Worm (Caenorhabditis elegans): ENCODE measurements around the gene pqn-18.

pqn-18 gene

ce11 chrX:12902057-12902652 lies 5.5 kb upstream of the pqn-18 start:
- TF ChIP-seq rnt-1 (tag; optimal IDR thresholded peaks at IDR 0.05), result no peak
- TF ChIP-seq C34B4.2 (tag; optimal IDR thresholded peaks at IDR 0.05), result no peak
- TF ChIP-seq unc-98 (GFP tag; IDR thresholded peaks at IDR 0.05), result no peak
- peak; percentile 51 for TF ChIP-seq lin-14 (GFP tag; optimal IDR thresholded peaks at IDR 0.05)
- TF ChIP-seq dpl-1 (GFP tag; optimal IDR thresholded peaks at IDR 0.05), result no peak
- no peak for TF ChIP-seq lin-39 (tag; optimal IDR thresholded peaks at IDR 0.05)
- TF ChIP-seq nhr-85 (tag), result no peak
- no peak for TF ChIP-seq ztf-11 (tag; optimal IDR thresholded peaks at IDR 0.05)
- no peak for TF ChIP-seq fos-1 (tag; optimal IDR thresholded peaks at IDR 0.05)
- TF ChIP-seq nhr-28 (tag; optimal IDR thresholded peaks at IDR 0.05), result no peak
- no peak for TF ChIP-seq unc-130 (tag; optimal IDR thresholded peaks at IDR 0.05)
- no peak for TF ChIP-seq nhr-84 (tag; optimal IDR thresholded peaks at IDR 0.05)
- no peak for TF ChIP-seq lsy-2 (tag; optimal IDR thresholded peaks at IDR 0.05)
- TF ChIP-seq dsc-1 (tag; optimal IDR thresholded peaks at IDR 0.05), result peak; percentile 9
- TF ChIP-seq snu-23 (GFP tag; optimal IDR thresholded peaks at IDR 0.05), result no peak
- no peak for TF ChIP-seq nhr-76 (tag; optimal IDR thresholded peaks at IDR 0.05)
- no peak for TF ChIP-seq fkh-4 (tag; optimal IDR thresholded peaks at IDR 0.05; ENCODE audit: borderline replicate concordance)
- peak in 1 of 3 experiments; percentile 5 for TF ChIP-seq ceh-82 (tag; optimal IDR thresholded peaks at IDR 0.05)
- TF ChIP-seq F16B12.6 (tag; optimal IDR thresholded peaks at IDR 0.05), result no peak
- peak; percentile 16 for TF ChIP-seq mep-1 (tag; optimal IDR thresholded peaks at IDR 0.05)
- TF ChIP-seq ztf-4 (tag; optimal IDR thresholded peaks at IDR 0.05), result no peak
- no peak for TF ChIP-seq nhr-19 (GFP tag; conservative IDR thresholded peaks at IDR 0.05)
- no peak for TF ChIP-seq xbp-1 (tag; optimal IDR thresholded peaks at IDR 0.05)
- TF ChIP-seq hlh-17 (GFP tag; optimal IDR thresholded peaks at IDR 0.05; ENCODE audit: borderline replicate concordance), result no peak
- TF ChIP-seq ceh-90 (tag; optimal IDR thresholded peaks at IDR 0.05), result no peak
- no peak for TF ChIP-seq elt-2 (tag; optimal IDR thresholded peaks at IDR 0.05)
- TF ChIP-seq pag-3 (tag; optimal IDR thresholded peaks at IDR 0.05; ENCODE audit: borderline replicate concordance, insufficient read depth), result no peak

- TF ChIP-seq lin-35 (GFP tag; optimal IDR thresholded peaks at IDR 0.05) (peak in 1 of 2 experiments; percentile 4), nhr-90 (tag; optimal IDR thresholded peaks at IDR 0.05; ENCODE audit: poor library complexity) (no peak), nhr-84 (tag; optimal IDR thresholded peaks at IDR 0.05) (no peak), C16A3.4 (tag; optimal IDR thresholded peaks at IDR 0.05) (no peak), mdl-1 (tag; optimal IDR thresholded peaks at IDR 0.05) (peak in 1 of 2 experiments; percentile 22), blmp-1 (tag; optimal IDR thresholded peaks at IDR 0.05) (peak; percentile 57), dsc-1 (tag; optimal IDR thresholded peaks at IDR 0.05) (peak; percentile 10), unc-130 (tag; optimal IDR thresholded peaks at IDR 0.05) (no peak), rnt-1 (tag; optimal IDR thresholded peaks at IDR 0.05) (peak; percentile 31), lsy-2 (tag; optimal IDR thresholded peaks at IDR 0.05) (peak in 1 of 2 experiments; percentile 15), efl-1 (optimal IDR thresholded peaks at IDR 0.05) (no peak), efl-1 (GFP tag; optimal IDR thresholded peaks at IDR 0.05 in 1 of 2) (peak in 1 of 2 experiments; percentile 30), ceh-82 (tag; optimal IDR thresholded peaks at IDR 0.05) (peak in 1 of 3 experiments; percentile 7), lin-14 (GFP tag; optimal IDR thresholded peaks at IDR 0.05) (peak; percentile 48)
Measured at ce11 chrX:12903810-12904209, 3.8 kb upstream of the pqn-18 start.

ce11 chrX:12908715-12909114 lies 1.1 kb downstream of the pqn-18 start:
- TF ChIP-seq F16B12.6 (tag; optimal IDR thresholded peaks at IDR 0.05) (no peak), efl-1 (optimal IDR thresholded peaks at IDR 0.05) (no peak), efl-1 (GFP tag; optimal IDR thresholded peaks at IDR 0.05 in 1 of 2) (peak in 1 of 2 experiments; percentile 63), nhr-47 (tag; optimal IDR thresholded peaks at IDR 0.05) (no peak)

- no peak for TF ChIP-seq dpl-1 (GFP tag; optimal IDR thresholded peaks at IDR 0.05)
- no peak for TF ChIP-seq pax-3 (tag; optimal IDR thresholded peaks at IDR 0.05)
- TF ChIP-seq nhr-85 (tag), result peak; percentile 37
- TF ChIP-seq nhr-19 (GFP tag; conservative IDR thresholded peaks at IDR 0.05), result 0 out of 2 replicates have a peak, but pooled peaks have one; percentile 12
- TF ChIP-seq zag-1 (tag; optimal IDR thresholded peaks at IDR 0.05), result no peak
- TF ChIP-seq ztf-11 (tag; optimal IDR thresholded peaks at IDR 0.05), result no peak
- no peak for TF ChIP-seq nhr-84 (tag; optimal IDR thresholded peaks at IDR 0.05)
- no peak for TF ChIP-seq ceh-82 (tag; optimal IDR thresholded peaks at IDR 0.05)
- TF ChIP-seq ces-1 (GFP tag; optimal IDR thresholded peaks at IDR 0.05), result no peak
- TF ChIP-seq blmp-1 (tag; optimal IDR thresholded peaks at IDR 0.05), result peak; percentile 57
- TF ChIP-seq unc-86 (tag; optimal IDR thresholded peaks at IDR 0.05), result no peak
- peak; percentile 31 for TF ChIP-seq mep-1 (tag; optimal IDR thresholded peaks at IDR 0.05)
- no peak for TF ChIP-seq tbx-2 (tag; optimal IDR thresholded peaks at IDR 0.05)
- peak; percentile 35 for TF ChIP-seq lin-14 (GFP tag; optimal IDR thresholded peaks at IDR 0.05)
Measured at ce11 chrX:12909910-12910309, 2.3 kb downstream of the pqn-18 start.
